Fruit fly (Drosophila melanogaster) whole organism, wandering third instar larva: Measurements from ENCODE around the gene Gp93.

Source experiments
- Dfd ChIP-seq: fragments of >200 bp; optimal IDR thresholded peaks from 2 replicates; lab custom pipeline; 2017; ENCODE audit warnings: missing biosample characterization, missing genetic modification characterization
- N ChIP-seq: fragments of >200 bp; optimal IDR thresholded peaks from 2 replicates; lab custom pipeline; 2018; ENCODE audit warnings: missing biosample characterization, missing external identifiers, missing genetic modification characterization
- OdsH ChIP-seq: fragments of 200-800 bp; sonication (Bioruptor generic); optimal IDR thresholded peaks from 2 replicates; lab custom pipeline; 2016; ENCODE audit warnings: missing biosample characterization, mild to moderate bottlenecking, missing genetic modification characterization
- Rel ChIP-seq, 2 experiments: fragments of 200-800 bp; sonication (Bioruptor generic) in 1 of 2; optimal IDR thresholded peaks; 2 replicates in 1 of 2; 3 replicates in 1 of 2; lab custom pipeline; 2016 to 2019; ENCODE audit warnings: mild to moderate bottlenecking in 2 of 2, missing biosample characterization in 2 of 2, missing genetic modification characterization in 2 of 2, moderate library complexity in 1 of 2
- fru ChIP-seq: fragments of 200-800 bp; sonication (Bioruptor generic); optimal IDR thresholded peaks from 3 replicates; lab custom pipeline; 2016; ENCODE audit warnings: missing biosample characterization, mild to moderate bottlenecking, missing genetic modification characterization
- lola ChIP-seq: fragments of >200 bp; optimal IDR thresholded peaks from 2 replicates; lab custom pipeline; 2017; ENCODE audit warnings: missing biosample characterization, missing genetic modification characterization
- pan ChIP-seq: fragments of >200 bp; optimal IDR thresholded peaks from 2 replicates; lab custom pipeline; 2017
- sage ChIP-seq: fragments of 200-800 bp; sonication (Bioruptor generic); optimal IDR thresholded peaks from 2 replicates; lab custom pipeline; 2016; ENCODE audit warnings: missing biosample characterization, mild to moderate bottlenecking, missing genetic modification characterization
- tai ChIP-seq: sonication (Bioruptor generic); optimal IDR thresholded peaks from 2 replicates; lab custom pipeline; 2016; ENCODE audit warnings: missing biosample characterization, missing genetic modification characterization
- usp ChIP-seq: fragments of >200 bp; optimal IDR thresholded peaks from 2 replicates; lab custom pipeline; 2017; ENCODE audit warnings: missing biosample characterization, missing genetic modification characterization
- woc ChIP-seq: sonication (Bioruptor generic); optimal IDR thresholded peaks from 2 replicates; lab custom pipeline; 2016; ENCODE audit warnings: missing biosample characterization, mild to moderate bottlenecking, missing genetic modification characterization

DNA sequence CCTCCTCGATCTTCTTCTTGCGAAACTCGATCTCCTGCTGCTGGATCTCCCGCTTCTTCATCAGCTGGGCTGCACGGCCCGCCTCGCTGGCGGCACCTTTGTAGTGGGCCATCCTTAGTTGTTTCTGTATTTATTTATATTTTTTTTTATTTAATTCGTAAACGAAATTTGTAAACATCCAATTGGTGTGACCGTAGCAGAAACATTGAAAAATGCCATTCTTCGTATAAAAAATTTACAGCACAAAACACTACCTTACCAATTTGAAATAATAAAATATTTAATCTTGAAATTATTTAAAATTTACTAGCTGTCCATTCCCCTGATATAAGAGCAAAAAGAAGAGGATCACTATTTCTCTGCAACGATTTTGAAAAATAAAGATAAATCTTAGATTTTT, 27.6 kb upstream of the Gp93 start, which contains the start of gene CG12259:
- TF ChIP-seq tai (GFP tag; lab: Kevin White, UChicago) (no peak), fru (GFP tag; lab: Kevin White, UChicago) (no peak), Rel (GFP tag; optimal IDR thresholded peaks at IDR 0.05; lab: Kevin White, UChicago) (no peak), Rel (tag; optimal IDR thresholded peaks at IDR 0.05; lab: Kevin White, UChicago) (no peak), Dfd (no peak), lola (GFP tag; lab: Kevin White, UChicago) (no peak), OdsH (no peak), pan (no peak), sage (GFP tag; lab: Kevin White, UChicago) (no peak), usp (no peak), N (no peak), woc (GFP tag; lab: Kevin White, UChicago) (peak; percentile 6)
